Worm (Caenorhabditis elegans) whole organism, mixed stage, embryonic: ENCODE data around the gene wht-6.

Experiments
- M03D4.4 ChIP-seq: sonication (generic microtip); optimal IDR thresholded peaks from 2 replicates; lab custom pipeline; 2017; ENCODE audit warnings: mild to moderate bottlenecking, missing genetic modification characterization, missing compliant biosample characterization
- bed-3 ChIP-seq: fragments of 200-800 bp; sonication (Bioruptor generic); optimal IDR thresholded peaks from 3 replicates; lab custom pipeline; 2018; ENCODE audit warnings: mild to moderate bottlenecking, missing genetic modification characterization, moderate library complexity, missing compliant biosample characterization
- blmp-1 ChIP-seq: fragments of 150-350 bp; optimal IDR thresholded peaks from 2 replicates; lab custom pipeline; 2014; ENCODE audit warnings: missing biosample characterization, missing genetic modification characterization
- ceh-43 ChIP-seq: fragments of 200-800 bp; sonication (Bioruptor generic); optimal IDR thresholded peaks from 2 replicates; lab custom pipeline; 2018; ENCODE audit warnings: mild to moderate bottlenecking, missing genetic modification characterization, moderate library complexity, missing compliant biosample characterization
- ceh-83 ChIP-seq: fragments of 200-800 bp; sonication (Bioruptor generic); optimal IDR thresholded peaks from 2 replicates; lab custom pipeline; 2018; ENCODE audit warnings: mild to moderate bottlenecking, missing genetic modification characterization, missing compliant biosample characterization
- ces-1 ChIP-seq: fragments of 150-350 bp; optimal IDR thresholded peaks from 2 replicates; lab custom pipeline; 2014; ENCODE audit warnings: missing biosample characterization, missing genetic modification reagents, missing genetic modification characterization
- drap-1 ChIP-seq: fragments of 200-800 bp; sonication (Bioruptor generic); optimal IDR thresholded peaks from 3 replicates; lab custom pipeline; 2018; ENCODE audit warnings: mild to moderate bottlenecking, missing genetic modification characterization, missing compliant biosample characterization
- elt-3 ChIP-seq: fragments of 150-350 bp; optimal IDR thresholded peaks from 2 replicates; lab custom pipeline; 2014; ENCODE audit warnings: missing biosample characterization, missing genetic modification characterization
- flh-1 ChIP-seq: fragments of 200-800 bp; sonication (Bioruptor generic); optimal IDR thresholded peaks from 2 replicates; lab custom pipeline; 2018; ENCODE audit warnings: mild to moderate bottlenecking, missing genetic modification characterization, moderate library complexity, missing compliant biosample characterization
- ham-2 ChIP-seq: fragments of 200-800 bp; sonication (Bioruptor generic); optimal IDR thresholded peaks from 2 replicates; lab custom pipeline; 2018; ENCODE audit warnings: mild to moderate bottlenecking, missing genetic modification characterization, missing compliant biosample characterization
- hlh-1 ChIP-seq: fragments of 150-350 bp; optimal IDR thresholded peaks from 2 replicates; lab custom pipeline; 2014; ENCODE audit warnings: missing biosample characterization, missing genetic modification reagents, missing genetic modification characterization
- lin-13 ChIP-seq: fragments of 150-350 bp; optimal IDR thresholded peaks from 2 replicates; lab custom pipeline; 2014; ENCODE audit warnings: missing biosample characterization, missing genetic modification characterization
- lin-32 ChIP-seq: fragments of 200-800 bp; sonication (Bioruptor generic); optimal IDR thresholded peaks from 2 replicates; lab custom pipeline; 2018; ENCODE audit warnings: mild to moderate bottlenecking, missing genetic modification characterization, missing compliant biosample characterization
- lsy-2 ChIP-seq: fragments of 150-350 bp; optimal IDR thresholded peaks from 2 replicates; lab custom pipeline; 2014; ENCODE audit warnings: missing biosample characterization, missing genetic modification characterization
- mab-5 ChIP-seq: fragments of 150-350 bp; optimal IDR thresholded peaks from 2 replicates; lab custom pipeline; 2014; ENCODE audit warnings: missing biosample characterization, missing genetic modification characterization
- mep-1 ChIP-seq: fragments of 150-350 bp; optimal IDR thresholded peaks from 2 replicates; lab custom pipeline; 2017; ENCODE audit warnings: missing biosample characterization, missing genetic modification reagents, missing genetic modification characterization, inconsistent platforms
- mls-2 ChIP-seq: sonication (generic microtip); optimal IDR thresholded peaks from 2 replicates; lab custom pipeline; 2016; ENCODE audit warnings: mild to moderate bottlenecking, missing genetic modification characterization, moderate library complexity, missing compliant biosample characterization
- nhr-12 ChIP-seq: fragments of 150-350 bp; optimal IDR thresholded peaks from 2 replicates; lab custom pipeline; 2014; ENCODE audit warnings: missing biosample characterization, missing genetic modification characterization
- nhr-2 ChIP-seq: fragments of 150-350 bp; optimal IDR thresholded peaks from 2 replicates; lab custom pipeline; 2014; ENCODE audit warnings: missing biosample characterization, missing genetic modification characterization
- nhr-237 ChIP-seq: fragments of 150-350 bp; optimal IDR thresholded peaks from 2 replicates; lab custom pipeline; 2014; ENCODE audit warnings: missing biosample characterization, missing genetic modification characterization
- nhr-28 ChIP-seq: fragments of 150-350 bp; optimal IDR thresholded peaks from 2 replicates; lab custom pipeline; 2014; ENCODE audit warnings: missing biosample characterization, missing genetic modification characterization
- nhr-76 ChIP-seq: sonication (generic microtip); optimal IDR thresholded peaks from 2 replicates; lab custom pipeline; 2017; ENCODE audit warnings: missing biosample characterization, missing genetic modification characterization
- pha-4 ChIP-seq: fragments of 150-350 bp; optimal IDR thresholded peaks from 2 replicates; lab custom pipeline; 2018; ENCODE audit warnings: missing biosample characterization, missing genetic modification reagents, missing genetic modification characterization
- sem-2 ChIP-seq: fragments of 200-800 bp; sonication (Bioruptor generic); optimal IDR thresholded peaks from 2 replicates; lab custom pipeline; 2018; ENCODE audit warnings: mild to moderate bottlenecking, missing genetic modification characterization, missing compliant biosample characterization
- snpc-4 ChIP-seq: fragments of 150-350 bp; optimal IDR thresholded peaks from 2 replicates; lab custom pipeline; 2014; ENCODE audit warnings: missing biosample characterization, missing genetic modification characterization
- sptf-1 ChIP-seq: sonication (generic microtip); optimal IDR thresholded peaks from 2 replicates; lab custom pipeline; 2017; ENCODE audit warnings: mild to moderate bottlenecking, missing genetic modification characterization, moderate library complexity, missing compliant biosample characterization
- tbx-8 ChIP-seq: fragments of 200-800 bp; sonication (Bioruptor generic); optimal IDR thresholded peaks from 2 replicates; lab custom pipeline; 2018; ENCODE audit warnings: mild to moderate bottlenecking, missing genetic modification characterization, moderate library complexity, missing compliant biosample characterization
- unc-120 ChIP-seq: sonication (generic microtip); optimal IDR thresholded peaks from 2 replicates; lab custom pipeline; 2017; ENCODE audit warnings: missing genetic modification characterization, missing compliant biosample characterization; ENCODE audit not compliant: poor library complexity, severe bottlenecking
- unc-39 ChIP-seq: fragments of 150-350 bp; optimal IDR thresholded peaks from 2 replicates; lab custom pipeline; 2014; ENCODE audit warnings: missing biosample characterization, missing genetic modification characterization
- zip-8 ChIP-seq: fragments of 150-350 bp; optimal IDR thresholded peaks from 2 replicates; lab custom pipeline; 2014; ENCODE audit warnings: missing biosample characterization, missing genetic modification characterization
- ztf-11 ChIP-seq: fragments of 150-350 bp; optimal IDR thresholded peaks from 2 replicates; lab custom pipeline; 2014; ENCODE audit warnings: missing biosample characterization, missing genetic modification characterization

The wht-6 gene

ce11 chrIII:6453665-6454064, 17.9 kb upstream of the wht-6 start (continued):
- TF ChIP-seq tbx-8 (GFP tag; lab: Kevin White, UChicago), result no peak
- no peak for TF ChIP-seq unc-39 (tag; lab: Kevin White, UChicago)
- no peak for TF ChIP-seq nhr-76 (tag; lab: Kevin White, UChicago)
- peak; percentile 5 for TF ChIP-seq bed-3
- TF ChIP-seq blmp-1, result peak; percentile 51
- TF ChIP-seq lsy-2, result peak; percentile 82
- TF ChIP-seq lin-32 (GFP tag; lab: Kevin White, UChicago), result no peak
- peak; percentile 78 for TF ChIP-seq M03D4.4 (tag; lab: Kevin White, UChicago)
- peak; percentile 85 for TF ChIP-seq nhr-237 (tag; lab: Kevin White, UChicago)
- peak; percentile 11 for TF ChIP-seq sem-2 (GFP tag; lab: Kevin White, UChicago)
- no peak for TF ChIP-seq nhr-28 (tag; lab: Kevin White, UChicago)
- TF ChIP-seq nhr-2 (tag; lab: Kevin White, UChicago), result no peak

ce11 chrIII:6454183-6454582, 17.4 kb upstream of the wht-6 start, which contains the start of gene jhdm-1:
Gene jhdm-1 (plus strand): TSS chrIII:6454483.
- no peak for TF ChIP-seq nhr-237 (tag; lab: Kevin White, UChicago)
- TF ChIP-seq ceh-83 (GFP tag; lab: Kevin White, UChicago), result no peak
- TF ChIP-seq mab-5 (tag; lab: Kevin White, UChicago), result no peak
- TF ChIP-seq ham-2, result no peak
- TF ChIP-seq mls-2 (tag; lab: Kevin White, UChicago), result no peak
- TF ChIP-seq lsy-2, result no peak
- no peak for TF ChIP-seq nhr-28 (tag; lab: Kevin White, UChicago)
- TF ChIP-seq mep-1, result no peak
- TF ChIP-seq ceh-43, result no peak
- TF ChIP-seq sem-2 (GFP tag; lab: Kevin White, UChicago), result no peak
- no peak for TF ChIP-seq nhr-76 (tag; lab: Kevin White, UChicago)
- TF ChIP-seq M03D4.4 (tag; lab: Kevin White, UChicago), result no peak
- no peak for TF ChIP-seq ztf-11
- no peak for TF ChIP-seq lin-32 (GFP tag; lab: Kevin White, UChicago)
- no peak for TF ChIP-seq blmp-1
- TF ChIP-seq unc-120 (tag; lab: Kevin White, UChicago), result no peak
- no peak for TF ChIP-seq zip-8 (tag; lab: Kevin White, UChicago)

- no peak for TF ChIP-seq M03D4.4 (tag; lab: Kevin White, UChicago)
- TF ChIP-seq lin-32 (GFP tag; lab: Kevin White, UChicago), result no peak
- no peak for TF ChIP-seq snpc-4 (tag; lab: Kevin White, UChicago)
- no peak for TF ChIP-seq zip-8 (tag; lab: Kevin White, UChicago)
- TF ChIP-seq ham-2, result no peak
- no peak for TF ChIP-seq lin-13 (tag; lab: Kevin White, UChicago)
- no peak for TF ChIP-seq nhr-76 (tag; lab: Kevin White, UChicago)
- TF ChIP-seq nhr-28 (tag; lab: Kevin White, UChicago), result no peak
- no peak for TF ChIP-seq elt-3 (tag; lab: Kevin White, UChicago)
- TF ChIP-seq blmp-1, result no peak
Observed at ce11 chrIII:6459820-6460219, 11.7 kb upstream of the wht-6 start, which contains the start of gene algn-1. Gene algn-1 (plus strand): TSS chrIII:6460120.

- TF ChIP-seq mls-2 (tag; lab: Kevin White, UChicago) (no peak), bed-3 (no peak), M03D4.4 (tag; lab: Kevin White, UChicago) (no peak)
Observed at ce11 chrIII:6462610-6463009, 8.9 kb upstream of the wht-6 start, which contains the start of gene T26A5.8. Gene T26A5.8 (minus strand): TSS chrIII:6462856.

- TF ChIP-seq flh-1, result no peak
- TF ChIP-seq drap-1 (GFP tag; lab: Kevin White, UChicago), result no peak
- TF ChIP-seq pha-4 (tag; lab: Kevin White, UChicago), result no peak
- TF ChIP-seq hlh-1 (tag; lab: Kevin White, UChicago), result no peak
- TF ChIP-seq nhr-12 (tag; lab: Kevin White, UChicago), result no peak
- no peak for TF ChIP-seq ceh-83 (GFP tag; lab: Kevin White, UChicago)
- TF ChIP-seq ceh-43, result no peak
- TF ChIP-seq lin-32 (GFP tag; lab: Kevin White, UChicago), result no peak
- no peak for TF ChIP-seq sptf-1 (tag; lab: Kevin White, UChicago)
- TF ChIP-seq ces-1, result no peak
- TF ChIP-seq tbx-8 (GFP tag; lab: Kevin White, UChicago), result no peak
Observed at ce11 chrIII:6463679-6464078, 7.9 kb upstream of the wht-6 start, which contains the start of gene dlc-1. Gene dlc-1 (minus strand): TSS chrIII:6463779.
